Fruit fly (Drosophila melanogaster): Measurements from ENCODE around the gene CG17219.

dm6 chr2L:3044660-3045504, 15.8 kb downstream of the CG17219 start:
- TF ChIP-seq Blimp-1 (GFP tag; optimal IDR thresholded peaks at IDR 0.05) (no peak), CG1621 (tag; optimal IDR thresholded peaks at IDR 0.05) (no peak), CG32006 (GFP tag; optimal IDR thresholded peaks at IDR 0.05) (no peak)
